Worm (Caenorhabditis elegans) whole organism, L4 larva: Measurements from ENCODE around the gene melo-1.

Experiments used
- Y48G9A.11 ChIP-seq: fragments of 200-800 bp; sonication (Bioruptor generic); IDR thresholded peaks from 2 replicates; pipeline ENCODE4 v1.3.6; 2022; ENCODE audit warnings: missing genetic modification reagents, missing genetic modification characterization, missing compliant biosample characterization
- Y5F2A.4 ChIP-seq: fragments of 200-800 bp; sonication (Bioruptor generic); optimal IDR thresholded peaks from 2 replicates; lab custom pipeline; 2018; ENCODE audit warnings: mild to moderate bottlenecking, missing genetic modification characterization, missing compliant biosample characterization
- ama-1 ChIP-seq: fragments of 150-350 bp; optimal IDR thresholded peaks from 2 replicates; lab custom pipeline; 2014; ENCODE audit warnings: inconsistent platforms, mixed read lengths
- ceh-28 ChIP-seq: fragments of 150-350 bp; optimal IDR thresholded peaks from 2 replicates; lab custom pipeline; 2014; ENCODE audit warnings: missing biosample characterization, missing genetic modification reagents, missing genetic modification characterization
- ceh-82 ChIP-seq: sonication (generic microtip); optimal IDR thresholded peaks from 2 replicates; lab custom pipeline; 2017; ENCODE audit warnings: missing biosample characterization, missing genetic modification characterization
- fkh-10 ChIP-seq: fragments of 150-350 bp; optimal IDR thresholded peaks from 2 replicates; lab custom pipeline; 2014; ENCODE audit warnings: missing biosample characterization, missing genetic modification reagents, missing genetic modification characterization
- lir-3 ChIP-seq: sonication (generic microtip); optimal IDR thresholded peaks from 2 replicates; lab custom pipeline; 2016; ENCODE audit warnings: mild to moderate bottlenecking, missing genetic modification characterization, missing compliant biosample characterization
- mdl-1 ChIP-seq, 2 experiments: fragments of 150-350 bp in 1 of 2; sonication (generic microtip) in 1 of 2; optimal IDR thresholded peaks; 2 replicates each; lab custom pipeline; 2014 to 2017; ENCODE audit warnings: missing biosample characterization in 2 of 2, missing genetic modification characterization in 2 of 2
- mxl-2 ChIP-seq: fragments of 200-800 bp; sonication (Bioruptor generic); conservative IDR thresholded peaks from 2 replicates; pipeline ENCODE4 v1.3.6; 2022; ENCODE audit warnings: missing genetic modification reagents, missing genetic modification characterization, missing compliant biosample characterization
- nhr-11 ChIP-seq: fragments of 150-350 bp; optimal IDR thresholded peaks from 2 replicates; lab custom pipeline; 2014; ENCODE audit warnings: missing biosample characterization, missing genetic modification characterization
- unc-39 ChIP-seq: sonication (generic microtip); optimal IDR thresholded peaks from 2 replicates; lab custom pipeline; 2017; ENCODE audit warnings: missing biosample characterization, missing genetic modification characterization
- unc-62 ChIP-seq, 3 experiments: fragments of 150-350 bp in 1 of 3; sonication (generic microtip); optimal IDR thresholded peaks in 2 of 3; peaks in 1 of 3; 1 replicate in 1 of 3; 2 replicates in 2 of 3; lab custom pipeline; 2014 to 2017; ENCODE audit warnings: missing biosample characterization in 3 of 3, missing genetic modification characterization in 3 of 3, missing genetic modification reagents in 3 of 3, missing genotype in 1 of 3
- ztf-11 ChIP-seq: fragments of 150-350 bp; optimal IDR thresholded peaks from 2 replicates; lab custom pipeline; 2014; ENCODE audit warnings: missing biosample characterization, missing genetic modification characterization

DNA sequence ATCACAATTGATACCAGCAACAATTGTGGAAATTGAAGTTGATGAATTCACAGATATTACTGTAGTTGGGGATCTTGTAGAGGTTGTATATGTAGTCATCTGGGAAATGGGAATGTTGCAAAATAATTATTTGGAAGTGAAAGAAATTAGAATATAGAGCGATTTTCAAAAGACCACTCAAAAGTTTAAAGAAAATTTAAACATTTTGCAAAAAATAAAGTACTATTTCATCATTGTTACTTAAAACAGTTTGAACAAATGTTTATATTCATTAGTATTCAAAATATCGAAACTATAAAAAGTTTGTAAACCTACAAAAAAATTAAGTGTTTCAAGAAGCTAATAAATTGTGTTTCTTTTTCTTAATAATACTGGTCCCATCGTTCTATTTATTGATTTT is 29.5 kb downstream of the melo-1 start, which contains the start of gene Y57G11C.46:
- TF ChIP-seq mxl-2 (GFP tag; lab: Robert Waterston, UW) (no peak), Y5F2A.4 (no peak), unc-39 (tag; lab: Kevin White, UChicago) (no peak), ceh-28 (tag; lab: Kevin White, UChicago) (no peak), ama-1 (lab: Kevin White, UChicago) (no peak), unc-62 (GFP tag; optimal IDR thresholded peaks at IDR 0.05 in 1 of 2; lab: Kevin White, UChicago) (no peak), unc-62 (tag; optimal IDR thresholded peaks at IDR 0.05; lab: Kevin White, UChicago) (no peak), fkh-10 (no peak), Y48G9A.11 (GFP tag; lab: Robert Waterston, UW) (no peak), mdl-1 (tag; optimal IDR thresholded peaks at IDR 0.05; lab: Kevin White, UChicago) (no peak), nhr-11 (no peak), lir-3 (tag; lab: Kevin White, UChicago) (no peak), ceh-82 (tag; lab: Kevin White, UChicago) (no peak), ztf-11 (tag; lab: Kevin White, UChicago) (no peak)
